Worm (Caenorhabditis elegans) whole organism, mixed stage, embryonic: Measurements from ENCODE around the gene Y97E10B.1.

Source experiments
- M03D4.4 ChIP-seq: sonication (generic microtip); optimal IDR thresholded peaks from 2 replicates; lab custom pipeline; 2017; ENCODE audit warnings: mild to moderate bottlenecking, missing genetic modification characterization, missing compliant biosample characterization
- blmp-1 ChIP-seq: fragments of 150-350 bp; optimal IDR thresholded peaks from 2 replicates; lab custom pipeline; 2014; ENCODE audit warnings: missing biosample characterization, missing genetic modification characterization
- ceh-39 ChIP-seq: fragments of 150-350 bp; optimal IDR thresholded peaks from 2 replicates; lab custom pipeline; 2014; ENCODE audit warnings: missing biosample characterization, missing genetic modification characterization
- ces-1 ChIP-seq: fragments of 150-350 bp; optimal IDR thresholded peaks from 2 replicates; lab custom pipeline; 2014; ENCODE audit warnings: missing biosample characterization, missing genetic modification reagents, missing genetic modification characterization
- cnd-1 ChIP-seq: fragments of 200-800 bp; sonication (Bioruptor generic); optimal IDR thresholded peaks from 2 replicates; lab custom pipeline; 2018; ENCODE audit warnings: mild to moderate bottlenecking, missing genetic modification characterization, missing compliant biosample characterization
- hlh-1 ChIP-seq: fragments of 150-350 bp; optimal IDR thresholded peaks from 2 replicates; lab custom pipeline; 2014; ENCODE audit warnings: missing biosample characterization, missing genetic modification reagents, missing genetic modification characterization
- lin-13 ChIP-seq: fragments of 150-350 bp; optimal IDR thresholded peaks from 2 replicates; lab custom pipeline; 2014; ENCODE audit warnings: missing biosample characterization, missing genetic modification characterization
- lsy-2 ChIP-seq: fragments of 150-350 bp; optimal IDR thresholded peaks from 2 replicates; lab custom pipeline; 2014; ENCODE audit warnings: missing biosample characterization, missing genetic modification characterization
- mep-1 ChIP-seq: fragments of 150-350 bp; optimal IDR thresholded peaks from 2 replicates; lab custom pipeline; 2017; ENCODE audit warnings: missing biosample characterization, missing genetic modification reagents, missing genetic modification characterization, inconsistent platforms
- mls-2 ChIP-seq: sonication (generic microtip); optimal IDR thresholded peaks from 2 replicates; lab custom pipeline; 2016; ENCODE audit warnings: mild to moderate bottlenecking, missing genetic modification characterization, moderate library complexity, missing compliant biosample characterization
- nhr-12 ChIP-seq: fragments of 150-350 bp; optimal IDR thresholded peaks from 2 replicates; lab custom pipeline; 2014; ENCODE audit warnings: missing biosample characterization, missing genetic modification characterization
- nhr-28 ChIP-seq: fragments of 150-350 bp; optimal IDR thresholded peaks from 2 replicates; lab custom pipeline; 2014; ENCODE audit warnings: missing biosample characterization, missing genetic modification characterization
- nhr-76 ChIP-seq: sonication (generic microtip); optimal IDR thresholded peaks from 2 replicates; lab custom pipeline; 2017; ENCODE audit warnings: missing biosample characterization, missing genetic modification characterization
- pha-4 ChIP-seq: fragments of 150-350 bp; optimal IDR thresholded peaks from 2 replicates; lab custom pipeline; 2018; ENCODE audit warnings: missing biosample characterization, missing genetic modification reagents, missing genetic modification characterization
- sem-2 ChIP-seq: fragments of 200-800 bp; sonication (Bioruptor generic); optimal IDR thresholded peaks from 2 replicates; lab custom pipeline; 2018; ENCODE audit warnings: mild to moderate bottlenecking, missing genetic modification characterization, missing compliant biosample characterization
- snpc-4 ChIP-seq: fragments of 150-350 bp; optimal IDR thresholded peaks from 2 replicates; lab custom pipeline; 2014; ENCODE audit warnings: missing biosample characterization, missing genetic modification characterization
- sptf-1 ChIP-seq: sonication (generic microtip); optimal IDR thresholded peaks from 2 replicates; lab custom pipeline; 2017; ENCODE audit warnings: mild to moderate bottlenecking, missing genetic modification characterization, moderate library complexity, missing compliant biosample characterization
- tbx-8 ChIP-seq: fragments of 200-800 bp; sonication (Bioruptor generic); optimal IDR thresholded peaks from 2 replicates; lab custom pipeline; 2018; ENCODE audit warnings: mild to moderate bottlenecking, missing genetic modification characterization, moderate library complexity, missing compliant biosample characterization
- unc-120 ChIP-seq: sonication (generic microtip); optimal IDR thresholded peaks from 2 replicates; lab custom pipeline; 2017; ENCODE audit warnings: missing genetic modification characterization, missing compliant biosample characterization; ENCODE audit not compliant: poor library complexity, severe bottlenecking
- zip-8 ChIP-seq: fragments of 150-350 bp; optimal IDR thresholded peaks from 2 replicates; lab custom pipeline; 2014; ENCODE audit warnings: missing biosample characterization, missing genetic modification characterization
- ztf-11 ChIP-seq: fragments of 150-350 bp; optimal IDR thresholded peaks from 2 replicates; lab custom pipeline; 2014; ENCODE audit warnings: missing biosample characterization, missing genetic modification characterization

Gene Y97E10B.1

DNA sequence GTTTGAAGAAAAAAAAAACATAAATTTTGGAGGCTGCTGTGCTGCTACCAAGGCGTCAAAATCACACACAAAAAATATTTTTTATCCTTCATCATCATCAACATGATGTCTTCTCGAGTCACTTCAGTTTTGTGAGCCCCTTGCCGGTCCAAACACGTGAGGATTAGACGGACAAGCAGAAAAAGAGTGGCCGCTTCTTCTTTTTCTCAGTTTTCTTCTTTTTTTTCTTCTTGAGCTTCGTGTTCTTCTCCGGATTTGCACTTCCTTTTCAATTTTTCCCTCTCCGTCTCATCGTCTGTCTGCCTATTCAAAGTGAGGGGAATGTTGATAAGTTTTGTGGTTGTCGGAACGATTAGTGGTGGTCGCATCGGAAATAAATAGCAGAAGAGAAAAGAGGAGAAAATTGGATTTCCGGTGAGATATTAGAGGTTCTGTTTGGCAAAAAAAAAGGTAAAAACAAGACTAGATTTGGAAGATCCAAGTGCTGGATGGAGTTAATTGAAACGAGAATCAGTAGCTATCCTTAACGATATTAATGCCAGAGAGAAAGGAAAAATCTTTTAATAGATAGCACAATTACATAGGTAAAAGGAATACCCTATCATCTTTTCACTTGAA lies 36.8 kb downstream of the Y97E10B.1 start:
- TF ChIP-seq sptf-1 (tag; lab: Kevin White, UChicago) (no peak), ces-1 (GFP tag; lab: Kevin White, UChicago) (peak; percentile 27), snpc-4 (tag; lab: Kevin White, UChicago) (no peak)

DNA sequence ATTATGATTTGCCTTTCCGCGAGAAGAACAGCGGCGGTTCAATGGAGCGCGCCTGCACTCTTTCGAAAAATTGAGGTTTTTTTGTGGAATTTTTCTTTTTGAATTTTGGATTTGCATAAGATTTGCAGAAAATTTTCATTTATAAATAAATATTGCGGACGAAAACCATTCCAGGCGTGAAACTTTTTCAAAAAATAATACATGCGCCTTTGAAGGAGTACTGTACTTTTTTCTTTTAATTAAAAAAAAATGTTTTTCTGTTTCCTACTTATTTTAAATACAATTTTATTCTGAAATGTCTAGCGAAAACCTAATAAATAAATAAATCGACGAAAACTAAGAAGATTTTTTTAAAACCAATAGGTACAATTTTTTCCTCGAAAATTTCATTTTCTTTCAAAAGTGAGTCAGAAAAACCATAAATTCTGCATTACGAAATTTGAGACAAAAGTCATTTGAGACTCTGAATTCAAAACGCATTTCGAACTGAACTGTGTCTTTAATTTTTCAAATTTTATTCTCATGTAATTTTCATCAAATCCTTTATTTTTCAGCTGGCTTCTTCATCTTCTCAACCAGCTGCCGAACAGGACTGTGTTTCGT lies 37.4 kb downstream of the Y97E10B.1 start, which contains the start of gene F26D11.1:
TSS of gene F26D11.1 (plus strand) at position 553 of the 603 bp plus-strand sequence.
- TF ChIP-seq mep-1 (tag; lab: Kevin White, UChicago) (no peak), unc-120 (tag; lab: Kevin White, UChicago) (no peak), ces-1 (GFP tag; lab: Kevin White, UChicago) (no peak), mls-2 (tag; lab: Kevin White, UChicago) (no peak), ceh-39 (tag; lab: Kevin White, UChicago) (no peak), sptf-1 (tag; lab: Kevin White, UChicago) (no peak)

DNA sequence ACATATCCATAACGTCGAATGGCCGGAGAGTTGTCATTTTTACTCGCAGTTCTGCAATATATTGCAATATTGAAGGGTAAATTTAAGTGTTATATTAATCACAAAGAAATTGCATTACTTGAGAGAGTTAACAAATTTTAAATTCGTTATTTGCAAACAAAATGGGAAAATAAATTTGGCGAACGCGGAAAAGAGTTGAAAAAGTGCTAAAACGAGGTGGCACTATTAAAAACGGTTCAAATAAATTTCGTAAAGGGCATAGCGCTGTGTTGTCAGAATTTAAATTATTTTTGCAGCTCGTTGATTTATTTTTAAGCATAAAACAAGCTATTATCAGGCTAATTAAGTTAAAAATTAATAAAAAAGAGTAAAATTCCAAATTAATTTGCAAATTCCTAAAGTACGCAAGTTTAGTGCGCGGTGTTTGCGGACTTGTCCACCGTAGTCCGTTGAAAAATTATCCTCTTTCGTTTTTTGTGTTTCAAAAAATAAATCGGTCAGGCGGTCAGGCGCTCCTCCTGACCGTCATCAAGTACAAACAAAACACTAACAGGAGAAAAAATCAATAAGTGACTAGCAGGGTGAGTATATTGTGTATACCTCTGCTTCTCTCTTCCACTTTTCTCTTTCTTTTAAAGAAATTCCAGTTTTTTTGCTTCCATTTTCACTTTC lies 39.8 kb downstream of the Y97E10B.1 start, which contains the start of the genes natb-1 and abhd-12:
TSS of gene natb-1 (minus strand) at position 51 of the 672 bp plus-strand sequence.
TSS of gene abhd-12 (plus strand) at position 499 of the 672 bp plus-strand sequence.
- peak; percentile 33 for TF ChIP-seq mep-1 (tag; lab: Kevin White, UChicago)
- TF ChIP-seq ztf-11 (tag; lab: Kevin White, UChicago), result no peak
- peak; percentile 94 for TF ChIP-seq lsy-2
- TF ChIP-seq ces-1 (GFP tag; lab: Kevin White, UChicago), result peak; percentile 83
- TF ChIP-seq sem-2 (GFP tag; lab: Kevin White, UChicago), result no peak
- TF ChIP-seq, all 35 proteins: peak for 3

DNA sequence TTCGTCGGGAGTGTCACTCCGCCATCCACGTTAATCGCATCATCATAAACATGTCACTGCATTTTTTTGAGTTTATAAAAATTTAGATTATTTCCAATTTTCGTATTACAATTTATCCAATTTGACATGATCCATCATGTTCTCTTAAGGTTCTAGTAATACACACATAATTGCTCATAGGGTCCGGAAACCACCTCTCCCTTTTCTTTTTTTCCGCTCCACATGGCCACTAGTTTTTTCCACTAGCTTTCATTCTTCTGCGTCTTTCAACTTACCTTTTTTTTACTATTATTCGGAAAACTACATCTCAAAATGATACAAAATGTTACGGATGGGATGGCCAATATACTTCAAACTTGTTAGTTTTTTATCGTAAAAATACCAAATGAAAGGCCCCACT lies 42.2 kb downstream of the Y97E10B.1 start, which contains the start of gene Y97E10AL.1:
TSS of gene Y97E10AL.1 (plus strand) at position 301 of the 400 bp plus-strand sequence.
- TF ChIP-seq lin-13 (tag; lab: Kevin White, UChicago) (no peak), nhr-28 (no peak), mls-2 (tag; lab: Kevin White, UChicago) (no peak), mep-1 (tag; lab: Kevin White, UChicago) (no peak), pha-4 (tag; lab: Kevin White, UChicago) (no peak), hlh-1 (tag; lab: Kevin White, UChicago) (no peak), M03D4.4 (no peak), nhr-12 (tag; lab: Kevin White, UChicago) (no peak), zip-8 (tag; lab: Kevin White, UChicago) (no peak), cnd-1 (tag; lab: Kevin White, UChicago) (no peak)

DNA sequence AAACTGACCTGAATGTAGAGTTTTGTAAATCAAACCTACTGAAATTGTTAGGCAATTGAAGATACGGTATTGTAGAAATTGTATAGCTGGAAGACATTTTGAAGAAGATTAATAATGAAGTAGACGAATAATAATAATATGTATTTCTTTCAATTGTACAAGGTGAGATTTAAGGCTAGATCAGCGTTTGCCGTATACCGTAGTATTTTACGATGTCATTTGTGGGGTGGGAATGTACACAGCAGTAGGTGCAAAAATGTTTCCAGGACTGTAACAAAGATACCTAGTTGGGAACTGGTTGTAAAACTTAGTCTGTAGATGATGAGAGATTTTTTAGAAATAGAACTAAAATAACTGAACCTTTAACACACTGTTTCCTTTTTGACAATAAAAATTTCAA lies 50.9 kb downstream of the Y97E10B.1 start, which contains the start of gene ceh-76:
TSS of gene ceh-76 (minus strand) at position 101 of the 400 bp plus-strand sequence.
- TF ChIP-seq zip-8 (tag; lab: Kevin White, UChicago) (no peak), lin-13 (tag; lab: Kevin White, UChicago) (no peak), nhr-76 (tag; lab: Kevin White, UChicago) (no peak), blmp-1 (no peak)

DNA sequence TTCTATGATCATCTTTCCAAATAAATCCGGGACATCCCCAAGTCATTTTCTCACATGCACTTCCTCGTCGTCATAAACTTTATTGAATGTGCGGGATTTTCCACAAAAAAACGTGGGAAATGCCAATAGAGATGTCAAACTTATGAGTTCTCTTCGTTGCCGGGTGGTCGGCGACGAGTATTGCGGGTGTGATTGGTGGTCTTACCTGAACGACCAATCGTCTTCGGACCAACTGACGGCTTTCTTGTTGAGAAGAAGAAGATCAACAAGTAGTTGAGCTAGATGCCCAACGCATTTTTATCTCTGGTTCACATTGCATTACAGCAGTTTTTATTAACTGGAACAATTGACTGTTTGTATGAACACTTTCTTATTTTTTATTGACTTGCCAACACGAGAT lies 51.5 kb downstream of the Y97E10B.1 start:
- no peak for TF ChIP-seq zip-8 (tag; lab: Kevin White, UChicago)
- TF ChIP-seq nhr-12 (tag; lab: Kevin White, UChicago), result no peak
- no peak for TF ChIP-seq mep-1 (tag; lab: Kevin White, UChicago)
- TF ChIP-seq sem-2 (GFP tag; lab: Kevin White, UChicago), result no peak
- peak; percentile 53 for TF ChIP-seq hlh-1 (tag; lab: Kevin White, UChicago)

DNA sequence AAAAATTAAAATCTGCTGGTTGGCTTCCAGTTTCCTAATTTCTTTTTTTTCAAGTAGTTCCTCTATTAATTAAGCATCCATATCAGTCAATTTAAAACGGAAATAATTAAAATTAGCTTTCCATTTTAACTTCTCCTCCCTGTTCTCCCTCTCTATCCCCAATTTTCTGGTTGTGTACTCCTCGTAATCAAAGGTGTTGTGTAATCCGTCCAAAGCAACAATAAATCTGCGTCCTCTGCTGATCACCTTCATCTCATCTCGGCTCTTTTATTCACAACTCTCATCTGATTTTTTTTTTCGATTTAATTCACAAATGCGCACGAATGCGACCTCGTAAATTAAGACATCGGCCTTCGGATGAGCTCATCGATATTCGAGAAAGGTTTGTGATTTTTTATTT lies 52.2 kb downstream of the Y97E10B.1 start, which contains the start of gene Y97E10AR.2:
TSS of gene Y97E10AR.2 (plus strand) at position 301 of the 400 bp plus-strand sequence.
- TF ChIP-seq mep-1 (tag; lab: Kevin White, UChicago) (no peak), sptf-1 (tag; lab: Kevin White, UChicago) (no peak), ces-1 (GFP tag; lab: Kevin White, UChicago) (no peak), ceh-39 (tag; lab: Kevin White, UChicago) (no peak), tbx-8 (GFP tag; lab: Kevin White, UChicago) (no peak), hlh-1 (tag; lab: Kevin White, UChicago) (peak; percentile 26), cnd-1 (tag; lab: Kevin White, UChicago) (no peak)
